Worm (Caenorhabditis elegans): Measurements from ENCODE around the gene C10G8.2.

DNA sequence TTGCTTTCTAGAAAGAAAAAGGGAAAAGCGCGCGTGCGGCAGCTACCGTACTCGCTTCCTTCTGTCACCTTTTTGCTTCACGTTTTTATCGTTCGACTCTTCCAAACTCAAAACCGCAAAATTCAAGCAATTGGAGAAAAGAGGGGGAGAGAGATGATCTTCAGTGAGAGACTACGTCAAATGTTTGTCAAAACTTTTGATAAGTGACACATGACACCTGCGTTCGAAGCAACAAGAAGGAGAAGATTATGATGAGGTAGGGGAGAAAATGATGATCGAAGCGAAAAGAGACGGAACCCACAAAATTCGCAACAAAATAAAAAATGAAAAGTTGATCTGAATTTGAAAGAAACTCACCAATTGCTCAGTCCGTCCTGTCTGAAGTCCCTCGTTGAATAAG, 4.1 kb downstream of the C10G8.2 start:
- TF ChIP-seq nhr-76 (tag; optimal IDR thresholded peaks at IDR 0.05) (no peak), unc-130 (tag; optimal IDR thresholded peaks at IDR 0.05) (no peak), egl-13 (tag; optimal IDR thresholded peaks at IDR 0.05) (no peak), mab-9 (GFP tag; IDR thresholded peaks at IDR 0.05) (no peak), dpl-1 (GFP tag; optimal IDR thresholded peaks at IDR 0.05) (no peak), lsy-2 (tag; optimal IDR thresholded peaks at IDR 0.05) (no peak), blmp-1 (tag; optimal IDR thresholded peaks at IDR 0.05) (no peak), jun-1 (tag; optimal IDR thresholded peaks at IDR 0.05) (no peak)
